Fruit fly (Drosophila melanogaster) whole organism, embryonic: ENCODE measurements around the gene CG12012.

Experiments
- CG10147 ChIP-seq: fragments of 200-800 bp; sonication (Bioruptor generic); optimal IDR thresholded peaks from 2 replicates; lab custom pipeline; 2019; ENCODE audit warnings: missing biosample characterization, mild to moderate bottlenecking, missing genetic modification characterization, moderate library complexity
- CG10267 ChIP-seq: fragments of 200-800 bp; sonication (Bioruptor generic); optimal IDR thresholded peaks from 2 replicates; lab custom pipeline; 2018; ENCODE audit warnings: missing biosample characterization, mild to moderate bottlenecking, missing genetic modification characterization, moderate library complexity
- CG12299 ChIP-seq: fragments of 200-800 bp; sonication (Bioruptor generic); optimal IDR thresholded peaks from 2 replicates; lab custom pipeline; 2018; ENCODE audit warnings: missing biosample characterization, mild to moderate bottlenecking, missing genetic modification characterization
- CG12391 ChIP-seq: fragments of 200-800 bp; sonication (Bioruptor generic); optimal IDR thresholded peaks from 3 replicates; lab custom pipeline; 2018; ENCODE audit warnings: missing biosample characterization, mild to moderate bottlenecking, missing genetic modification characterization, moderate library complexity
- CG12659 ChIP-seq: fragments of 200-800 bp; sonication (Bioruptor generic); optimal IDR thresholded peaks from 3 replicates; lab custom pipeline; 2017; ENCODE audit warnings: mild to moderate bottlenecking, missing biosample characterization, missing genetic modification reagents, missing genetic modification characterization
- CG12744 ChIP-seq: fragments of 200-800 bp; sonication (Bioruptor generic); optimal IDR thresholded peaks from 2 replicates; lab custom pipeline; 2016; ENCODE audit warnings: missing biosample characterization, missing genetic modification characterization
- CG17385 ChIP-seq: fragments of 200-800 bp; sonication (Bioruptor generic); optimal IDR thresholded peaks from 3 replicates; lab custom pipeline; 2018; ENCODE audit warnings: missing biosample characterization, mild to moderate bottlenecking, missing genetic modification characterization
- CG17829 ChIP-seq: fragments of 200-800 bp; optimal IDR thresholded peaks from 2 replicates; lab custom pipeline; 2019; ENCODE audit warnings: missing biosample characterization, mild to moderate bottlenecking, missing genetic modification characterization, moderate library complexity
- CG1792 ChIP-seq: fragments of 200-800 bp; sonication (Bioruptor generic); optimal IDR thresholded peaks from 2 replicates; lab custom pipeline; 2016; ENCODE audit warnings: missing biosample characterization, missing genetic modification characterization
- CG1832 ChIP-seq: fragments of 200-800 bp; sonication (Bioruptor generic); optimal IDR thresholded peaks from 2 replicates; lab custom pipeline; 2017; ENCODE audit warnings: missing biosample characterization, mild to moderate bottlenecking, missing genetic modification characterization, inconsistent platforms
- CG18619 ChIP-seq: fragments of 200-800 bp; sonication (Bioruptor generic); optimal IDR thresholded peaks from 3 replicates; lab custom pipeline; 2017; ENCODE audit warnings: missing biosample characterization, mild to moderate bottlenecking, missing genetic modification characterization
- CG2678 ChIP-seq: fragments of 200-800 bp; sonication (Bioruptor generic); optimal IDR thresholded peaks from 3 replicates; lab custom pipeline; 2019; ENCODE audit warnings: missing biosample characterization, mild to moderate bottlenecking, missing genetic modification characterization, moderate library complexity
- CG30403 ChIP-seq: fragments of 200-800 bp; sonication (Bioruptor generic); optimal IDR thresholded peaks from 3 replicates; lab custom pipeline; 2016; ENCODE audit warnings: missing biosample characterization, missing genetic modification characterization
- CG4360 ChIP-seq: fragments of 200-800 bp; sonication (Bioruptor generic); IDR thresholded peaks from 2 replicates; pipeline ENCODE4 v1.3.6; 2022; ENCODE audit warnings: missing biosample characterization, missing genetic modification characterization
- CG6765 ChIP-seq: fragments of 200-800 bp; sonication (Bioruptor generic); optimal IDR thresholded peaks from 3 replicates; lab custom pipeline; 2017; ENCODE audit warnings: missing biosample characterization, mild to moderate bottlenecking, missing genetic modification characterization
- CG6813 ChIP-seq: fragments of 200-800 bp; sonication (Bioruptor generic); optimal IDR thresholded peaks from 2 replicates; lab custom pipeline; 2017; ENCODE audit warnings: missing biosample characterization, missing genetic modification characterization, mild to moderate bottlenecking, moderate library complexity, missing genetic modification reagents
- CG7963 ChIP-seq: fragments of 200-800 bp; sonication (Bioruptor generic); IDR thresholded peaks from 3 replicates; pipeline ENCODE4 v1.3.6; 2022; ENCODE audit warnings: missing biosample characterization, missing genetic modification characterization; ENCODE audit not compliant: partially characterized antibody
- D ChIP-seq, 2 experiments: fragments of 200-800 bp in 1 of 2; fragments of >200 bp in 1 of 2; sonication (Bioruptor generic) in 1 of 2; optimal IDR thresholded peaks; 2 replicates in 1 of 2; 3 replicates in 1 of 2; lab custom pipeline; 2017; ENCODE audit warnings: mild to moderate bottlenecking in 1 of 2, missing biosample characterization in 1 of 2, missing genetic modification characterization in 1 of 2, missing genetic modification reagents in 1 of 2
- Elba2 ChIP-seq: fragments of 200-800 bp; sonication (Bioruptor generic); optimal IDR thresholded peaks from 3 replicates; lab custom pipeline; 2016; ENCODE audit warnings: missing biosample characterization, missing genetic modification characterization
- Lim3 ChIP-seq: fragments of 200-800 bp; sonication (Bioruptor generic); IDR thresholded peaks from 2 replicates; pipeline ENCODE4 v1.3.6; 2022; ENCODE audit warnings: missing biosample characterization, missing genetic modification characterization
- Med ChIP-seq: fragments of 200-800 bp; sonication (Bioruptor generic); peaks from one replicate; lab custom pipeline; 2016; ENCODE audit warnings: missing biosample characterization, missing genetic modification characterization, mild to moderate bottlenecking, inconsistent platforms, moderate library complexity
- NC2β ChIP-seq: fragments of 200-800 bp; sonication (Bioruptor generic); optimal IDR thresholded peaks from 2 replicates; lab custom pipeline; 2016; ENCODE audit warnings: missing biosample characterization, missing genetic modification characterization
- Ptx1 ChIP-seq: fragments of 200-800 bp; sonication (Bioruptor generic); IDR thresholded peaks from 2 replicates; pipeline ENCODE4 v1.3.6; 2022; ENCODE audit warnings: missing biosample characterization, missing genetic modification characterization
- Ravus ChIP-seq: fragments of 200-800 bp; sonication (Bioruptor generic); IDR thresholded peaks from 2 replicates; pipeline ENCODE4 v1.3.6; 2022; ENCODE audit warnings: missing biosample characterization, missing genetic modification characterization
- Six4 ChIP-seq: fragments of 200-800 bp; sonication (Bioruptor generic); optimal IDR thresholded peaks from 2 replicates; lab custom pipeline; 2016; ENCODE audit warnings: missing biosample characterization, missing genetic modification characterization
- Sox102F ChIP-seq: fragments of 200-800 bp; sonication (Bioruptor generic); optimal IDR thresholded peaks from 2 replicates; lab custom pipeline; 2018; ENCODE audit warnings: missing biosample characterization, mild to moderate bottlenecking, missing genetic modification characterization, moderate library complexity
- Sry-δ ChIP-seq: fragments of 200-800 bp; sonication (Bioruptor generic); optimal IDR thresholded peaks from 2 replicates; lab custom pipeline; 2016; ENCODE audit warnings: missing biosample characterization, missing genetic modification characterization
- Taf1 ChIP-seq: fragments of 200-800 bp; sonication (Bioruptor generic); IDR thresholded peaks from 2 replicates; pipeline ENCODE4 v1.3.6; 2022; ENCODE audit warnings: missing biosample characterization, missing genetic modification characterization
- Trl ChIP-seq, 3 experiments: fragments of >200 bp in 2 of 3; fragments of 200-800 bp in 1 of 3; sonication (Bioruptor generic) in 1 of 3; optimal IDR thresholded peaks; 2 replicates in 1 of 3; 3 replicates in 2 of 3; lab custom pipeline; 2016 to 2017; ENCODE audit warnings: missing biosample characterization in 1 of 3, missing genetic modification characterization in 1 of 3
- ato ChIP-seq: fragments of 200-800 bp; sonication (Bioruptor generic); IDR thresholded peaks from 2 replicates; pipeline ENCODE4 v1.3.6; 2022; ENCODE audit warnings: missing biosample characterization, missing genetic modification characterization; ENCODE audit not compliant: partially characterized antibody
- corto ChIP-seq: fragments of 200-800 bp; sonication (Bioruptor generic); optimal IDR thresholded peaks from 2 replicates; lab custom pipeline; 2016; ENCODE audit warnings: missing biosample characterization, mild to moderate bottlenecking, missing genetic modification characterization, moderate library complexity
- dan ChIP-seq: fragments of 200-800 bp; sonication (Bioruptor generic); IDR thresholded peaks from 2 replicates; pipeline ENCODE4 v1.3.6; 2022; ENCODE audit warnings: missing biosample characterization, missing genetic modification characterization
- dimm ChIP-seq: fragments of 200-800 bp; sonication (Bioruptor generic); IDR thresholded peaks from 2 replicates; pipeline ENCODE4 v1.3.6; 2022; ENCODE audit warnings: missing biosample characterization, missing genetic modification characterization
- emc ChIP-seq: fragments of 200-800 bp; sonication (Bioruptor generic); optimal IDR thresholded peaks from 2 replicates; lab custom pipeline; 2016; ENCODE audit warnings: missing biosample characterization, missing genetic modification characterization
- esg ChIP-seq: fragments of 200-800 bp; sonication (Bioruptor generic); conservative IDR thresholded peaks from 2 replicates; pipeline ENCODE4 v1.3.6; 2022; ENCODE audit warnings: missing biosample characterization, missing genetic modification characterization
- her ChIP-seq: fragments of 200-800 bp; sonication (Bioruptor generic); optimal IDR thresholded peaks from 2 replicates; lab custom pipeline; 2016; ENCODE audit warnings: missing biosample characterization, missing genetic modification characterization
- ind ChIP-seq: fragments of 200-800 bp; sonication (Bioruptor generic); optimal IDR thresholded peaks from 3 replicates; lab custom pipeline; 2016; ENCODE audit warnings: missing biosample characterization, missing genetic modification characterization
- kay ChIP-seq: fragments of 200-800 bp; sonication (Bioruptor generic); optimal IDR thresholded peaks from 2 replicates; lab custom pipeline; 2016; ENCODE audit warnings: missing biosample characterization, missing genetic modification characterization
- lbe ChIP-seq: fragments of 200-800 bp; sonication (Bioruptor generic); optimal IDR thresholded peaks from 2 replicates; lab custom pipeline; 2016; ENCODE audit warnings: missing biosample characterization, mild to moderate bottlenecking, missing genetic modification characterization
- nmo ChIP-seq: fragments of 200-800 bp; sonication (Bioruptor generic); optimal IDR thresholded peaks from 2 replicates; lab custom pipeline; 2018; ENCODE audit warnings: missing biosample characterization, mild to moderate bottlenecking, missing genetic modification characterization, moderate library complexity
- pfk ChIP-seq: fragments of 200-800 bp; sonication (Bioruptor generic); optimal IDR thresholded peaks from 2 replicates; lab custom pipeline; 2018; ENCODE audit warnings: missing biosample characterization, mild to moderate bottlenecking, missing genetic modification characterization, moderate library complexity
- run ChIP-seq: fragments of 200-800 bp; sonication (Bioruptor generic); optimal IDR thresholded peaks from 3 replicates; lab custom pipeline; 2018; ENCODE audit warnings: missing biosample characterization, mild to moderate bottlenecking, missing genetic modification characterization
- sens ChIP-seq: fragments of 200-800 bp; sonication (Bioruptor generic); peaks from one replicate; lab custom pipeline; 2016; ENCODE audit warnings: missing biosample characterization, missing genetic modification characterization
- sens-2 ChIP-seq: fragments of 200-800 bp; sonication (Bioruptor generic); IDR thresholded peaks from 2 replicates; pipeline ENCODE4 v1.3.6; 2022; ENCODE audit warnings: missing biosample characterization, missing genetic modification characterization
- unc-4 ChIP-seq: fragments of 200-800 bp; sonication (Bioruptor generic); IDR thresholded peaks from 2 replicates; pipeline ENCODE4 v1.3.6; 2022; ENCODE audit warnings: missing biosample characterization, missing genetic modification characterization; ENCODE audit not compliant: partially characterized antibody
- vfl ChIP-seq: fragments of 200-800 bp; sonication (Bioruptor generic); optimal IDR thresholded peaks from 2 replicates; lab custom pipeline; 2016; ENCODE audit warnings: missing biosample characterization, missing genetic modification characterization
- z ChIP-seq: fragments of 200-800 bp; sonication (Bioruptor generic); IDR thresholded peaks from 3 replicates; pipeline ENCODE4 v1.3.6; 2022; ENCODE audit warnings: missing biosample characterization, missing genetic modification characterization

The CG12012 gene

dm6 chr3L:3394854-3395723, 18.5 kb downstream of the CG12012 start (continued):
- TF ChIP-seq vfl (GFP tag; lab: Kevin White, UChicago), result no peak
- peak; percentile 82 for TF ChIP-seq CG17385 (GFP tag; lab: Kevin White, UChicago)
- TF ChIP-seq NC2β (GFP tag; lab: Kevin White, UChicago), result peak; percentile 94
- peak; percentile 54 for TF ChIP-seq Six4 (GFP tag; lab: Kevin White, UChicago)
- TF ChIP-seq emc (GFP tag; lab: Kevin White, UChicago), result no peak
- peak; percentile 84 for TF ChIP-seq CG17829
- TF ChIP-seq CG10147, result peak; percentile 53
- TF ChIP-seq unc-4 (GFP tag; lab: Robert Waterston, UW), result no peak
- TF ChIP-seq CG18619 (GFP tag; lab: Kevin White, UChicago), result peak; percentile 84
- TF ChIP-seq CG1832, result no peak
- no peak for TF ChIP-seq Trl (optimal IDR thresholded peaks at IDR 0.05; lab: Kevin White, UChicago)
- TF ChIP-seq Trl (GFP tag; optimal IDR thresholded peaks at IDR 0.05; lab: Kevin White, UChicago), result peak; percentile 88
- TF ChIP-seq Med (GFP tag; lab: Kevin White, UChicago), result peak; percentile 98
- peak; percentile 97 for TF ChIP-seq sens-2 (GFP tag; lab: Robert Waterston, UW)
- peak; percentile 87 for TF ChIP-seq CG30403 (GFP tag; lab: Kevin White, UChicago)
- peak; percentile 76 for TF ChIP-seq CG12744
- TF ChIP-seq Sry-δ (GFP tag; lab: Kevin White, UChicago), result peak; percentile 56
- TF ChIP-seq Elba2, result peak; percentile 86
- peak; percentile 86 for TF ChIP-seq dimm (GFP tag; lab: Robert Waterston, UW)
- TF ChIP-seq dan (GFP tag; lab: Robert Waterston, UW), result peak; percentile 96
- peak; percentile 92 for TF ChIP-seq CG12391 (tag; lab: Kevin White, UChicago)
- peak; percentile 88 for TF ChIP-seq esg (GFP tag; lab: Robert Waterston, UW)
- no peak for TF ChIP-seq CG7963 (GFP tag; lab: Robert Waterston, UW)
- TF ChIP-seq CG4360 (GFP tag; lab: Robert Waterston, UW), result peak; percentile 95
- TF ChIP-seq Lim3, result 0 out of 2 replicates have a peak, but pooled peaks have one; percentile 40
- TF ChIP-seq CG1792 (GFP tag; lab: Kevin White, UChicago), result peak; percentile 70
- peak; percentile 84 for TF ChIP-seq her (GFP tag; lab: Kevin White, UChicago)
- peak; percentile 82 for TF ChIP-seq CG2678 (tag; lab: Kevin White, UChicago)
- peak; percentile 87 for TF ChIP-seq CG10267
- TF ChIP-seq sens, result peak; percentile 99
- TF ChIP-seq CG6765 (GFP tag; lab: Kevin White, UChicago), result no peak
- TF ChIP-seq run (tag; lab: Kevin White, UChicago), result peak; percentile 54
- TF ChIP-seq Sox102F (GFP tag; lab: Kevin White, UChicago), result peak; percentile 91
- TF ChIP-seq z, result peak; percentile 67; the same call in 2 of the 3 replicates
- TF ChIP-seq CG12299 (tag; lab: Kevin White, UChicago), result peak; percentile 49
- TF ChIP-seq D (optimal IDR thresholded peaks at IDR 0.05; lab: Kevin White, UChicago), result no peak
- TF ChIP-seq D (GFP tag; optimal IDR thresholded peaks at IDR 0.05; lab: Kevin White, UChicago), result peak; percentile 92
- TF ChIP-seq CG6813, result peak; percentile 75
- TF ChIP-seq CG12659 (GFP tag; lab: Kevin White, UChicago), result peak; percentile 87
- TF ChIP-seq nmo (GFP tag; lab: Kevin White, UChicago), result peak; percentile 98
- peak; percentile 30 for TF ChIP-seq Ravus (GFP tag; lab: Robert Waterston, UW)
- TF ChIP-seq Ptx1 (GFP tag; lab: Robert Waterston, UW), result peak; percentile 79
- peak; percentile 85 for TF ChIP-seq corto (GFP tag; lab: Kevin White, UChicago)
- peak; percentile 92 for TF ChIP-seq lbe (GFP tag; lab: Kevin White, UChicago)
- peak; percentile 20; the same call in 1 of the 2 replicates for TF ChIP-seq Taf1 (GFP tag; lab: Robert Waterston, UW)
- peak; percentile 73 for TF ChIP-seq ind (GFP tag; lab: Kevin White, UChicago)
- no peak for TF ChIP-seq ato (GFP tag; lab: Robert Waterston, UW)
- TF ChIP-seq pfk (GFP tag; lab: Kevin White, UChicago), result no peak
- TF ChIP-seq kay, result peak; percentile 49
